Worm (Caenorhabditis elegans) whole organism, L2 larva: ENCODE results near the gene sec-16A.2.

Experiments
- C34F6.9 ChIP-seq: fragments of 150-350 bp; optimal IDR thresholded peaks from 2 replicates; lab custom pipeline; 2014; ENCODE audit warnings: missing biosample characterization, missing genetic modification characterization
- R02D3.7 ChIP-seq: fragments of 150-350 bp; optimal IDR thresholded peaks from 2 replicates; lab custom pipeline; 2014; ENCODE audit warnings: missing biosample characterization, missing genetic modification characterization
- Y55F3AM.14 ChIP-seq: fragments of 200-800 bp; sonication (Bioruptor generic); optimal IDR thresholded peaks from 2 replicates; lab custom pipeline; 2018; ENCODE audit warnings: mild to moderate bottlenecking, missing genetic modification characterization, missing compliant biosample characterization
- ZK546.5 ChIP-seq: sonication (generic microtip); optimal IDR thresholded peaks from 2 replicates; lab custom pipeline; 2017; ENCODE audit warnings: missing biosample characterization, missing genetic modification characterization
- ama-1 ChIP-seq: fragments of 150-350 bp; optimal IDR thresholded peaks from 2 replicates; lab custom pipeline; 2018; ENCODE audit warnings: inconsistent platforms
- ceh-16 ChIP-seq: fragments of 150-350 bp; optimal IDR thresholded peaks from 2 replicates; lab custom pipeline; 2014; ENCODE audit warnings: missing biosample characterization, missing genetic modification characterization
- ceh-82 ChIP-seq: fragments of 150-350 bp; optimal IDR thresholded peaks from 2 replicates; lab custom pipeline; 2014; ENCODE audit warnings: missing biosample characterization, missing genetic modification characterization
- dmd-4 ChIP-seq: sonication (generic microtip); optimal IDR thresholded peaks from 2 replicates; lab custom pipeline; 2017; ENCODE audit warnings: missing biosample characterization, missing genetic modification characterization
- egl-27 ChIP-seq: sonication (generic microtip); optimal IDR thresholded peaks from 3 replicates; lab custom pipeline; 2017; ENCODE audit warnings: missing biosample characterization, missing genetic modification reagents, missing genetic modification characterization
- elt-3 ChIP-seq: sonication (generic microtip); optimal IDR thresholded peaks from 2 replicates; lab custom pipeline; 2017; ENCODE audit warnings: missing biosample characterization, missing genetic modification characterization
- gmeb-1 ChIP-seq: fragments of 150-350 bp; optimal IDR thresholded peaks from 2 replicates; lab custom pipeline; 2014; ENCODE audit warnings: missing biosample characterization, missing genetic modification characterization
- lin-11 ChIP-seq: fragments of 150-350 bp; sonication (generic microtip); optimal IDR thresholded peaks from 2 replicates; lab custom pipeline; 2014; ENCODE audit warnings: missing biosample characterization, missing genetic modification characterization, inconsistent platforms, mixed read lengths
- lin-13 ChIP-seq: fragments of 150-350 bp; optimal IDR thresholded peaks from 2 replicates; lab custom pipeline; 2014; ENCODE audit warnings: missing biosample characterization, missing genetic modification reagents, missing genetic modification characterization
- lin-39 ChIP-seq: fragments of 150-350 bp; optimal IDR thresholded peaks from 2 replicates; lab custom pipeline; 2014; ENCODE audit warnings: missing biosample characterization, missing genetic modification reagents, missing genetic modification characterization
- lsy-2 ChIP-seq, 2 experiments: fragments of 150-350 bp in 1 of 2; sonication (generic microtip) in 1 of 2; optimal IDR thresholded peaks; 2 replicates each; lab custom pipeline; 2014 to 2017; ENCODE audit warnings: missing biosample characterization in 2 of 2, missing genetic modification characterization in 2 of 2
- mab-5 ChIP-seq: fragments of 150-350 bp; optimal IDR thresholded peaks from 2 replicates; lab custom pipeline; 2014; ENCODE audit warnings: missing biosample characterization, missing genetic modification characterization
- mbf-1 ChIP-seq: sonication (generic microtip); optimal IDR thresholded peaks from 2 replicates; lab custom pipeline; 2017; ENCODE audit warnings: missing biosample characterization, missing genetic modification characterization
- nhr-10 ChIP-seq: sonication (generic microtip); optimal IDR thresholded peaks from 2 replicates; lab custom pipeline; 2017; ENCODE audit warnings: missing biosample characterization, missing genetic modification characterization
- nhr-129 ChIP-seq: fragments of 150-350 bp; optimal IDR thresholded peaks from 2 replicates; lab custom pipeline; 2014; ENCODE audit warnings: missing biosample characterization, missing genetic modification characterization
- nhr-21 ChIP-seq: fragments of 150-350 bp; optimal IDR thresholded peaks from 2 replicates; lab custom pipeline; 2014; ENCODE audit warnings: missing biosample characterization, missing genetic modification characterization
- nhr-23 ChIP-seq: fragments of 150-350 bp; optimal IDR thresholded peaks from 2 replicates; lab custom pipeline; 2014; ENCODE audit warnings: missing biosample characterization, missing genetic modification reagents, missing genetic modification characterization
- nhr-237 ChIP-seq: fragments of 150-350 bp; optimal IDR thresholded peaks from 2 replicates; lab custom pipeline; 2014; ENCODE audit warnings: missing biosample characterization, missing genetic modification characterization
- nhr-25 ChIP-seq: fragments of 150-350 bp; sonication (generic microtip); optimal IDR thresholded peaks from 3 replicates; lab custom pipeline; 2014; ENCODE audit warnings: missing biosample characterization, missing genetic modification characterization
- nhr-6 ChIP-seq: fragments of 150-350 bp; optimal IDR thresholded peaks from 2 replicates; lab custom pipeline; 2014; ENCODE audit warnings: missing biosample characterization, missing genetic modification characterization
- peb-1 ChIP-seq: fragments of 150-350 bp; optimal IDR thresholded peaks from 2 replicates; lab custom pipeline; 2014; ENCODE audit warnings: missing biosample characterization, missing genetic modification characterization
- sma-3 ChIP-seq: sonication (generic microtip); optimal IDR thresholded peaks from 2 replicates; lab custom pipeline; 2016; ENCODE audit warnings: missing genetic modification reagents, missing genetic modification characterization, missing compliant biosample characterization
- sma-9 ChIP-seq, 2 experiments: fragments of 150-350 bp in 1 of 2; sonication (generic microtip) in 1 of 2; optimal IDR thresholded peaks; 2 replicates each; lab custom pipeline; 2014 to 2016; ENCODE audit warnings: missing genetic modification characterization in 2 of 2, mild to moderate bottlenecking in 1 of 2, missing biosample characterization in 1 of 2, missing compliant biosample characterization in 1 of 2, missing genetic modification reagents in 1 of 2, moderate library complexity in 1 of 2
- snpc-4 ChIP-seq: fragments of 150-350 bp; optimal IDR thresholded peaks from 2 replicates; lab custom pipeline; 2014; ENCODE audit warnings: missing biosample characterization, missing genetic modification characterization
- unc-39 ChIP-seq: fragments of 150-350 bp; optimal IDR thresholded peaks from 2 replicates; lab custom pipeline; 2014; ENCODE audit warnings: missing biosample characterization, missing genetic modification characterization
- unc-55 ChIP-seq: fragments of 150-350 bp; sonication (generic microtip); optimal IDR thresholded peaks from 3 replicates; lab custom pipeline; 2014; ENCODE audit warnings: missing biosample characterization, missing genetic modification reagents, missing genetic modification characterization
- zag-1 ChIP-seq: fragments of 150-350 bp; optimal IDR thresholded peaks from 2 replicates; lab custom pipeline; 2014; ENCODE audit warnings: missing biosample characterization, missing genetic modification characterization
- ztf-11 ChIP-seq: sonication (generic microtip); optimal IDR thresholded peaks from 2 replicates; lab custom pipeline; 2017; ENCODE audit warnings: missing biosample characterization, missing genetic modification characterization
- ztf-4 ChIP-seq: fragments of 150-350 bp; optimal IDR thresholded peaks from 2 replicates; lab custom pipeline; 2014; ENCODE audit warnings: missing biosample characterization, missing genetic modification characterization

sec-16A.2 gene

ce11 chrX:8262734-8263133 lies 24.3 kb upstream of the sec-16A.2 start:
- TF ChIP-seq unc-39 (tag; lab: Kevin White, UChicago) = no peak
- TF ChIP-seq ZK546.5 (tag; lab: Kevin White, UChicago) = no peak
- peak; percentile 38 for TF ChIP-seq nhr-129 (tag; lab: Kevin White, UChicago)

- TF ChIP-seq ama-1 = no peak
- no peak for TF ChIP-seq mab-5 (tag; lab: Kevin White, UChicago)
- no peak for TF ChIP-seq unc-39 (tag; lab: Kevin White, UChicago)
- no peak for TF ChIP-seq dmd-4
- no peak for TF ChIP-seq lin-13 (GFP tag; lab: Kevin White, UChicago)
- TF ChIP-seq sma-9 (GFP tag; optimal IDR thresholded peaks at IDR 0.05; lab: Kevin White, UChicago) = no peak
- TF ChIP-seq sma-9 (tag; optimal IDR thresholded peaks at IDR 0.05; lab: Kevin White, UChicago) = no peak
- no peak for TF ChIP-seq nhr-237
- TF ChIP-seq nhr-10 (tag; lab: Kevin White, UChicago) = no peak
- TF ChIP-seq ztf-4 (tag; lab: Kevin White, UChicago) = no peak
- TF ChIP-seq lin-39 = no peak
- TF ChIP-seq ceh-16 (tag; lab: Kevin White, UChicago) = no peak
Measured at ce11 chrX:8268083-8268482, 19.0 kb upstream of the sec-16A.2 start.

ce11 chrX:8270971-8271553 lies 16.0 kb upstream of the sec-16A.2 start, which contains the start of gene cutl-29:
TSS of gene cutl-29 (minus strand) at chrX:8271021.
- TF ChIP-seq nhr-10 (tag; lab: Kevin White, UChicago) (no peak), C34F6.9 (tag; lab: Kevin White, UChicago) (no peak)

ce11 chrX:8273496-8273895 lies 13.6 kb upstream of the sec-16A.2 start:
- no peak for TF ChIP-seq lin-13 (GFP tag; lab: Kevin White, UChicago)
- no peak for TF ChIP-seq lin-11 (tag; lab: Kevin White, UChicago)
- TF ChIP-seq mbf-1 = no peak
- no peak for TF ChIP-seq R02D3.7 (tag; lab: Kevin White, UChicago)
- no peak for TF ChIP-seq zag-1 (tag; lab: Kevin White, UChicago)
- TF ChIP-seq ceh-16 (tag; lab: Kevin White, UChicago) = no peak
- TF ChIP-seq peb-1 = no peak
- no peak for TF ChIP-seq mab-5 (tag; lab: Kevin White, UChicago)
- no peak for TF ChIP-seq nhr-10 (tag; lab: Kevin White, UChicago)
- no peak for TF ChIP-seq nhr-129 (tag; lab: Kevin White, UChicago)
- no peak for TF ChIP-seq ama-1
- no peak for TF ChIP-seq lsy-2 (tag; optimal IDR thresholded peaks at IDR 0.05; lab: Kevin White, UChicago)

ce11 chrX:8274869-8275268 lies 12.2 kb upstream of the sec-16A.2 start, which contains the start of gene ksr-1:
TSS of gene ksr-1 (plus strand) at chrX:8275169.
- TF ChIP-seq nhr-6 = no peak
- TF ChIP-seq sma-3 (GFP tag; lab: Kevin White, UChicago) = no peak
- no peak for TF ChIP-seq nhr-23 (tag; lab: Kevin White, UChicago)
- no peak for TF ChIP-seq snpc-4
- TF ChIP-seq ceh-82 (tag; lab: Kevin White, UChicago) = no peak
- TF ChIP-seq unc-55 (GFP tag; lab: Kevin White, UChicago) = no peak
- no peak for TF ChIP-seq unc-39 (tag; lab: Kevin White, UChicago)
- TF ChIP-seq elt-3 = no peak
- TF ChIP-seq egl-27 (tag; lab: Kevin White, UChicago) = no peak
- TF ChIP-seq nhr-21 (tag; lab: Kevin White, UChicago) = no peak
- no peak for TF ChIP-seq lin-11 (tag; lab: Kevin White, UChicago)
- TF ChIP-seq Y55F3AM.14 (GFP tag; lab: Kevin White, UChicago) = no peak
- no peak for TF ChIP-seq mbf-1
- no peak for TF ChIP-seq nhr-237
- TF ChIP-seq nhr-129 (tag; lab: Kevin White, UChicago) = no peak
- TF ChIP-seq nhr-25 (tag; lab: Kevin White, UChicago) = no peak
- TF ChIP-seq gmeb-1 (tag; lab: Kevin White, UChicago) = no peak
- no peak for TF ChIP-seq ztf-11 (tag; lab: Kevin White, UChicago)
- no peak for TF ChIP-seq sma-9 (GFP tag; optimal IDR thresholded peaks at IDR 0.05; lab: Kevin White, UChicago)
- no peak for TF ChIP-seq sma-9 (tag; optimal IDR thresholded peaks at IDR 0.05; lab: Kevin White, UChicago)
- TF ChIP-seq lin-39 = no peak
